Worm (Caenorhabditis elegans): ENCODE results near the gene irld-6.

Gene irld-6

ce11 chrV:10756698-10757097, at the start of gene irld-6:
irld-6 (minus strand) TSS chrV:10756798.
- TF ChIP-seq unc-55 (GFP tag; optimal IDR thresholded peaks at IDR 0.05) = no peak
- TF ChIP-seq gmeb-1 (tag; optimal IDR thresholded peaks at IDR 0.05) = no peak
- no peak for TF ChIP-seq nhr-11 (tag; optimal IDR thresholded peaks at IDR 0.05)
- no peak for TF ChIP-seq unc-62 (GFP tag; optimal IDR thresholded peaks at IDR 0.05)
- no peak for TF ChIP-seq fos-1 (tag; optimal IDR thresholded peaks at IDR 0.05)
- TF ChIP-seq nhr-23 (tag; optimal IDR thresholded peaks at IDR 0.05) = no peak
- TF ChIP-seq ZK546.5 (tag; optimal IDR thresholded peaks at IDR 0.05) = no peak
- TF ChIP-seq lsy-2 (tag; optimal IDR thresholded peaks at IDR 0.05) = no peak
- no peak for TF ChIP-seq lin-13 (GFP tag; optimal IDR thresholded peaks at IDR 0.05)
- TF ChIP-seq mab-5 (tag; optimal IDR thresholded peaks at IDR 0.05) = no peak
- TF ChIP-seq mbf-1 (tag; optimal IDR thresholded peaks at IDR 0.05) = no peak
- TF ChIP-seq sem-4 (tag; optimal IDR thresholded peaks at IDR 0.05) = no peak
- TF ChIP-seq lin-39 (tag; optimal IDR thresholded peaks at IDR 0.05) = no peak
- no peak for TF ChIP-seq C34F6.9 (tag; optimal IDR thresholded peaks at IDR 0.05)
- no peak for TF ChIP-seq elt-3 (tag; optimal IDR thresholded peaks at IDR 0.05)
- TF ChIP-seq ztf-4 (tag; optimal IDR thresholded peaks at IDR 0.05) = no peak
- no peak for TF ChIP-seq unc-39 (tag; optimal IDR thresholded peaks at IDR 0.05)
- no peak for TF ChIP-seq dmd-4 (tag; optimal IDR thresholded peaks at IDR 0.05)
- no peak for TF ChIP-seq ama-1 (optimal IDR thresholded peaks at IDR 0.05)

- TF ChIP-seq nhr-129 (tag; optimal IDR thresholded peaks at IDR 0.05) (no peak), gmeb-1 (tag; optimal IDR thresholded peaks at IDR 0.05) (no peak), nhr-12 (tag; optimal IDR thresholded peaks at IDR 0.05) (no peak), nhr-21 (tag; optimal IDR thresholded peaks at IDR 0.05) (no peak), sma-9 (GFP tag; optimal IDR thresholded peaks at IDR 0.05) (no peak), sma-9 (tag; optimal IDR thresholded peaks at IDR 0.05) (no peak), skn-1 (tag; optimal IDR thresholded peaks at IDR 0.05) (no peak), sem-4 (tag; optimal IDR thresholded peaks at IDR 0.05) (no peak), alr-1 (tag; optimal IDR thresholded peaks at IDR 0.05) (no peak), nhr-237 (tag; optimal IDR thresholded peaks at IDR 0.05) (no peak), peb-1 (tag; optimal IDR thresholded peaks at IDR 0.05) (no peak), mdl-1 (tag; optimal IDR thresholded peaks at IDR 0.05) (no peak), mab-5 (tag; optimal IDR thresholded peaks at IDR 0.05) (no peak), zag-1 (tag; optimal IDR thresholded peaks at IDR 0.05) (no peak), ceh-16 (tag; optimal IDR thresholded peaks at IDR 0.05) (no peak), ceh-82 (tag; optimal IDR thresholded peaks at IDR 0.05) (no peak), nhr-10 (tag; optimal IDR thresholded peaks at IDR 0.05) (no peak), nhr-25 (tag; optimal IDR thresholded peaks at IDR 0.05) (no peak), ZK546.5 (tag; optimal IDR thresholded peaks at IDR 0.05) (no peak)
Measured at ce11 chrV:10805934-10806333, 49.3 kb upstream of the irld-6 start, which contains the start of gene prp-38. prp-38 (minus strand) TSS chrV:10806034.

DNA sequence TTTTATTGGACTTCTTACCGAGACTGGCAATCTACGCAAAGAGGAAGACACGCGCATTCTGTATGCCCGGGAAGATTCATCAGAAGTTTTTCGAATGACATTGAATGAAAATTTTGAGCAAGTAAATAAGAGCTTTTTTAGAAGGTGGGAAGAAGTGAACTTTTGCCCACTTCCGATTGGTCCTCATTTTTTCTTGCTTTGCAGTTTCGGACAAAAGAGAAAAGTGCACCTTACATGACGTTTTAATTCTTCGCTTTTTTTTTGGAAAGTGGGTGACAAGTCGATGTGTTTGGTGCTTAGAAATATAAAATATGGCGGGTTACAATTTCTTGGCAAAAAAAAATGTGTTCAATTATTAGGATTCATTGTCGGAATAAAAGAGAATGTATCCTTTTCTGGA, 47.8 kb upstream of the irld-6 start, which contains the start of gene secs-1:
Gene secs-1 (minus strand): TSS at position 101 of the 400 bp plus-strand sequence.
- TF ChIP-seq nhr-23 (tag; optimal IDR thresholded peaks at IDR 0.05) (no peak), nhr-11 (tag; optimal IDR thresholded peaks at IDR 0.05) (no peak), fos-1 (tag; optimal IDR thresholded peaks at IDR 0.05) (no peak), ztf-11 (tag; optimal IDR thresholded peaks at IDR 0.05) (no peak), sma-3 (GFP tag; optimal IDR thresholded peaks at IDR 0.05) (no peak), mab-5 (tag; optimal IDR thresholded peaks at IDR 0.05) (no peak), nhr-129 (tag; optimal IDR thresholded peaks at IDR 0.05) (no peak)

DNA sequence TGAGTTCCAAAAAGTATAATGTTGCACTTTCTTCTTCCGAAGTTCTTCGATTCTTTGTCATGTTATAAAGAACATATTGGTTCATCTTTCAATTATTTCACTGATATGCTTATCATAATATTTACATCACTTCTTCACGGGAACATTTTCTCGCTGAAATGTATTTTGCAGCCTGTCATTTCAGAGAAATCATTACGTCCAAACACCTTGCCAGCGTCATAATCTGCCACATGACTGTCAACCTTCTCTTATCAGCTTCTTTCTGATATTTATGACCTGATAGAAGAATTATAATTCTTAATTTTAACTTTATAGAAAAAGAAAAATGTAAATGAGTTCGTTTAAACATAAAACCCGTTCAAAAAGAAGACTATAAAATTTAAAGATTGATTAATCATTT, 45.5 kb upstream of the irld-6 start:
- TF ChIP-seq nhr-77 (tag; optimal IDR thresholded peaks at IDR 0.05) (no peak), crh-2 (tag; optimal IDR thresholded peaks at IDR 0.05) (peak; percentile 85), gmeb-1 (tag; optimal IDR thresholded peaks at IDR 0.05) (peak; percentile 1), sma-9 (GFP tag; optimal IDR thresholded peaks at IDR 0.05) (peak; percentile 85), sma-9 (tag; optimal IDR thresholded peaks at IDR 0.05) (no peak), nhr-23 (tag; optimal IDR thresholded peaks at IDR 0.05) (no peak), nhr-10 (tag; optimal IDR thresholded peaks at IDR 0.05) (no peak), elt-3 (tag; optimal IDR thresholded peaks at IDR 0.05) (no peak), F13H6.1 (tag; optimal IDR thresholded peaks at IDR 0.05) (peak; percentile 10), mab-5 (tag; optimal IDR thresholded peaks at IDR 0.05) (no peak), ZK546.5 (tag; optimal IDR thresholded peaks at IDR 0.05) (no peak), fos-1 (tag; optimal IDR thresholded peaks at IDR 0.05) (peak; percentile 74), mdl-1 (tag; optimal IDR thresholded peaks at IDR 0.05) (peak in 1 of 2 experiments; percentile 18), sma-3 (GFP tag; optimal IDR thresholded peaks at IDR 0.05) (peak; percentile 19)

Data from whole organism, L2 larva.